Fruit fly (Drosophila melanogaster) whole organism, embryonic: ENCODE data around the gene Dus1.

ENCODE experiments used
- Antp ChIP-seq: fragments of 200-800 bp; sonication (Bioruptor generic); optimal IDR thresholded peaks from 3 replicates; lab custom pipeline; 2016; ENCODE audit warnings: missing biosample characterization, missing genetic modification characterization
- Atf-2 ChIP-seq: fragments of 200-800 bp; sonication (Bioruptor generic); optimal IDR thresholded peaks from 2 replicates; lab custom pipeline; 2016; ENCODE audit warnings: missing biosample characterization, missing genetic modification characterization
- C15 ChIP-seq: fragments of 200-800 bp; sonication (Bioruptor generic); IDR thresholded peaks from 3 replicates; pipeline ENCODE4 v1.3.6; 2022; ENCODE audit warnings: missing biosample characterization, missing genetic modification characterization
- CG10147 ChIP-seq: fragments of 200-800 bp; sonication (Bioruptor generic); optimal IDR thresholded peaks from 2 replicates; lab custom pipeline; 2019; ENCODE audit warnings: missing biosample characterization, mild to moderate bottlenecking, missing genetic modification characterization, moderate library complexity
- CG10431 ChIP-seq: fragments of 200-800 bp; sonication (Bioruptor generic); optimal IDR thresholded peaks from 3 replicates; lab custom pipeline; 2018; ENCODE audit warnings: missing biosample characterization, mild to moderate bottlenecking, missing genetic modification characterization
- CG10565 ChIP-seq: fragments of 200-800 bp; sonication (Bioruptor generic); optimal IDR thresholded peaks from 3 replicates; lab custom pipeline; 2016; ENCODE audit warnings: missing biosample characterization, mild to moderate bottlenecking, missing genetic modification characterization
- CG11504 ChIP-seq: fragments of 200-800 bp; sonication (Bioruptor generic); optimal IDR thresholded peaks from 3 replicates; lab custom pipeline; 2019; ENCODE audit warnings: missing biosample characterization, mild to moderate bottlenecking, missing genetic modification characterization, moderate library complexity
- CG12155 ChIP-seq: fragments of 200-800 bp; sonication (Bioruptor generic); optimal IDR thresholded peaks from 3 replicates; lab custom pipeline; 2016; ENCODE audit warnings: missing biosample characterization, missing genetic modification characterization
- CG13894 ChIP-seq: fragments of 200-800 bp; sonication (Bioruptor generic); optimal IDR thresholded peaks from 3 replicates; lab custom pipeline; 2018; ENCODE audit warnings: missing biosample characterization, mild to moderate bottlenecking, missing genetic modification characterization, moderate library complexity
- CG16815 ChIP-seq: fragments of 200-800 bp; sonication (Bioruptor generic); optimal IDR thresholded peaks from 3 replicates; lab custom pipeline; 2017; ENCODE audit warnings: missing biosample characterization, mild to moderate bottlenecking, missing genetic modification characterization
- CG16863 ChIP-seq: fragments of 200-800 bp; sonication (Bioruptor generic); optimal IDR thresholded peaks from 3 replicates; lab custom pipeline; 2016; ENCODE audit warnings: missing biosample characterization, missing genetic modification characterization
- CG18262 ChIP-seq: fragments of 200-800 bp; optimal IDR thresholded peaks from 3 replicates; lab custom pipeline; 2019; ENCODE audit warnings: missing biosample characterization, mild to moderate bottlenecking, missing genetic modification characterization, moderate library complexity
- CG2129 ChIP-seq: fragments of 200-800 bp; sonication (Bioruptor generic); IDR thresholded peaks from 2 replicates; pipeline ENCODE4 v1.3.6; 2022; ENCODE audit warnings: missing biosample characterization, missing genetic modification characterization; ENCODE audit not compliant: partially characterized antibody
- CG3995 ChIP-seq: fragments of 200-800 bp; sonication (Bioruptor generic); optimal IDR thresholded peaks from 3 replicates; lab custom pipeline; 2016; ENCODE audit warnings: missing biosample characterization, missing genetic modification characterization
- CG6272 ChIP-seq: fragments of 200-800 bp; sonication (Bioruptor generic); IDR thresholded peaks from 2 replicates; pipeline ENCODE4 v1.3.6; 2022; ENCODE audit warnings: missing biosample characterization, missing genetic modification characterization
- CG6654 ChIP-seq: fragments of 200-800 bp; sonication (Bioruptor generic); optimal IDR thresholded peaks from 2 replicates; lab custom pipeline; 2017; ENCODE audit warnings: missing biosample characterization, mild to moderate bottlenecking, missing genetic modification characterization
- CG6683 ChIP-seq: fragments of 200-800 bp; sonication (Bioruptor generic); optimal IDR thresholded peaks from 2 replicates; lab custom pipeline; 2017; ENCODE audit warnings: missing biosample characterization, mild to moderate bottlenecking, missing genetic modification characterization, missing genetic modification reagents
- CG7271 ChIP-seq: fragments of 200-800 bp; sonication (Bioruptor generic); optimal IDR thresholded peaks from 2 replicates; lab custom pipeline; 2018; ENCODE audit warnings: missing biosample characterization, mild to moderate bottlenecking, missing genetic modification characterization, moderate library complexity
- CG7357 ChIP-seq: fragments of 200-800 bp; sonication (Bioruptor generic); IDR thresholded peaks from 3 replicates; pipeline ENCODE4 v1.3.6; 2022; ENCODE audit warnings: missing biosample characterization, missing genetic modification characterization
- E2f1 ChIP-seq: fragments of 200-800 bp; sonication (Bioruptor generic); IDR thresholded peaks from 2 replicates; pipeline ENCODE4 v1.3.6; 2022; ENCODE audit warnings: missing biosample characterization, missing genetic modification characterization
- Fer2 ChIP-seq: fragments of 200-800 bp; sonication (Bioruptor generic); optimal IDR thresholded peaks from 2 replicates; lab custom pipeline; 2018; ENCODE audit warnings: missing biosample characterization, mild to moderate bottlenecking, missing genetic modification characterization, moderate library complexity
- Hsf ChIP-seq: fragments of 200-800 bp; sonication (Bioruptor generic); optimal IDR thresholded peaks from 3 replicates; lab custom pipeline; 2016; ENCODE audit warnings: missing biosample characterization, missing genetic modification characterization
- Med ChIP-seq: fragments of 200-800 bp; sonication (Bioruptor generic); peaks from one replicate; lab custom pipeline; 2016; ENCODE audit warnings: missing biosample characterization, missing genetic modification characterization, mild to moderate bottlenecking, inconsistent platforms, moderate library complexity
- Nf-YA ChIP-seq: fragments of 200-800 bp; sonication (Bioruptor generic); IDR thresholded peaks from 2 replicates; pipeline ENCODE4 v1.3.6; 2022; ENCODE audit warnings: missing biosample characterization, missing genetic modification characterization
- Pdp1 ChIP-seq, 2 experiments: fragments of 200-800 bp; sonication (Bioruptor generic); optimal IDR thresholded peaks; 3 replicates each; lab custom pipeline; 2016; ENCODE audit warnings: missing biosample characterization in 2 of 2, missing genetic modification characterization in 2 of 2, mild to moderate bottlenecking in 1 of 2, moderate library complexity in 1 of 2
- Ssrp ChIP-seq: fragments of 200-800 bp; sonication (Bioruptor generic); optimal IDR thresholded peaks from 2 replicates; lab custom pipeline; 2018; ENCODE audit warnings: missing biosample characterization, mild to moderate bottlenecking, missing genetic modification characterization, moderate library complexity
- TFAM ChIP-seq: fragments of 200-800 bp; sonication (Bioruptor generic); optimal IDR thresholded peaks from 2 replicates; lab custom pipeline; 2017; ENCODE audit warnings: missing biosample characterization, missing genetic modification characterization, inconsistent platforms
- abd-A ChIP-seq: fragments of 200-800 bp; sonication (Bioruptor generic); optimal IDR thresholded peaks from 3 replicates; lab custom pipeline; 2019; ENCODE audit warnings: missing biosample characterization, mild to moderate bottlenecking, missing genetic modification characterization, moderate library complexity
- aop ChIP-seq: fragments of 200-800 bp; sonication (Bioruptor generic); IDR thresholded peaks from 2 replicates; pipeline ENCODE4 v1.3.6; 2022; ENCODE audit warnings: missing biosample characterization, missing genetic modification characterization
- crc ChIP-seq: fragments of 200-800 bp; sonication (Bioruptor generic); optimal IDR thresholded peaks from 2 replicates; lab custom pipeline; 2016; ENCODE audit warnings: missing biosample characterization, missing genetic modification characterization
- danr ChIP-seq: fragments of 200-800 bp; sonication (Bioruptor generic); IDR thresholded peaks from 2 replicates; pipeline ENCODE4 v1.3.6; 2022; ENCODE audit warnings: missing biosample characterization, missing genetic modification characterization
- dmrt11E ChIP-seq: fragments of 200-800 bp; sonication (Bioruptor generic); optimal IDR thresholded peaks from 3 replicates; lab custom pipeline; 2018; ENCODE audit warnings: missing biosample characterization, mild to moderate bottlenecking, missing genetic modification characterization, moderate library complexity
- ftz-f1 ChIP-seq: fragments of 200-800 bp; sonication (Bioruptor generic); optimal IDR thresholded peaks from 2 replicates; lab custom pipeline; 2016; ENCODE audit warnings: missing biosample characterization, missing genetic modification characterization
- lbe ChIP-seq: fragments of 200-800 bp; sonication (Bioruptor generic); optimal IDR thresholded peaks from 2 replicates; lab custom pipeline; 2016; ENCODE audit warnings: missing biosample characterization, mild to moderate bottlenecking, missing genetic modification characterization
- lmd ChIP-seq: fragments of 200-800 bp; sonication (Bioruptor generic); IDR thresholded peaks from 2 replicates; pipeline ENCODE4 v1.3.6; 2022; ENCODE audit warnings: missing biosample characterization, missing genetic modification characterization
- nerfin-2 ChIP-seq: fragments of 200-800 bp; sonication (Bioruptor generic); IDR thresholded peaks from 2 replicates; pipeline ENCODE4 v1.3.6; 2022; ENCODE audit warnings: missing biosample characterization, missing genetic modification characterization; ENCODE audit not compliant: partially characterized antibody
- pho ChIP-seq: fragments of 200-800 bp; sonication (Bioruptor generic); optimal IDR thresholded peaks from 2 replicates; lab custom pipeline; 2016; ENCODE audit warnings: missing biosample characterization, missing genetic modification characterization
- repo ChIP-seq: fragments of 200-800 bp; sonication (Bioruptor generic); optimal IDR thresholded peaks from 2 replicates; lab custom pipeline; 2016; ENCODE audit warnings: missing biosample characterization, missing genetic modification characterization
- ro ChIP-seq: fragments of 200-800 bp; sonication (Bioruptor generic); IDR thresholded peaks from 2 replicates; pipeline ENCODE4 v1.3.6; 2022; ENCODE audit warnings: missing biosample characterization, missing genetic modification characterization
- seq ChIP-seq: fragments of 200-800 bp; sonication (Bioruptor generic); IDR thresholded peaks from 2 replicates; pipeline ENCODE4 v1.3.6; 2022; ENCODE audit warnings: missing biosample characterization, missing genetic modification characterization
- shn ChIP-seq: fragments of 200-800 bp; sonication (Bioruptor generic); optimal IDR thresholded peaks from 3 replicates; lab custom pipeline; 2016; ENCODE audit warnings: missing biosample characterization, missing genetic modification characterization
- sima ChIP-seq: fragments of 200-800 bp; sonication (Bioruptor generic); optimal IDR thresholded peaks from 2 replicates; lab custom pipeline; 2016; ENCODE audit warnings: missing biosample characterization, missing genetic modification characterization
- slbo ChIP-seq: fragments of 200-800 bp; sonication (Bioruptor generic); IDR thresholded peaks from 2 replicates; pipeline ENCODE4 v1.3.6; 2022; ENCODE audit warnings: missing biosample characterization, missing genetic modification characterization
- sug ChIP-seq: fragments of 200-800 bp; optimal IDR thresholded peaks from 2 replicates; lab custom pipeline; 2019; ENCODE audit warnings: missing biosample characterization, mild to moderate bottlenecking, missing genetic modification characterization, moderate library complexity
- tin ChIP-seq: fragments of 200-800 bp; sonication (Bioruptor generic); optimal IDR thresholded peaks from 3 replicates; lab custom pipeline; 2016; ENCODE audit warnings: missing biosample characterization, missing genetic modification characterization
- unc-4 ChIP-seq: fragments of 200-800 bp; sonication (Bioruptor generic); IDR thresholded peaks from 2 replicates; pipeline ENCODE4 v1.3.6; 2022; ENCODE audit warnings: missing biosample characterization, missing genetic modification characterization; ENCODE audit not compliant: partially characterized antibody
- zen ChIP-seq: fragments of 200-800 bp; sonication (Bioruptor generic); optimal IDR thresholded peaks from 3 replicates; lab custom pipeline; 2018; ENCODE audit warnings: missing biosample characterization, mild to moderate bottlenecking, missing genetic modification characterization, moderate library complexity
- zen2 ChIP-seq: fragments of 200-800 bp; sonication (Bioruptor generic); IDR thresholded peaks from 3 replicates; pipeline ENCODE4 v1.3.6; 2022; ENCODE audit warnings: missing biosample characterization, missing genetic modification characterization; ENCODE audit not compliant: partially characterized antibody

The Dus1 gene

DNA sequence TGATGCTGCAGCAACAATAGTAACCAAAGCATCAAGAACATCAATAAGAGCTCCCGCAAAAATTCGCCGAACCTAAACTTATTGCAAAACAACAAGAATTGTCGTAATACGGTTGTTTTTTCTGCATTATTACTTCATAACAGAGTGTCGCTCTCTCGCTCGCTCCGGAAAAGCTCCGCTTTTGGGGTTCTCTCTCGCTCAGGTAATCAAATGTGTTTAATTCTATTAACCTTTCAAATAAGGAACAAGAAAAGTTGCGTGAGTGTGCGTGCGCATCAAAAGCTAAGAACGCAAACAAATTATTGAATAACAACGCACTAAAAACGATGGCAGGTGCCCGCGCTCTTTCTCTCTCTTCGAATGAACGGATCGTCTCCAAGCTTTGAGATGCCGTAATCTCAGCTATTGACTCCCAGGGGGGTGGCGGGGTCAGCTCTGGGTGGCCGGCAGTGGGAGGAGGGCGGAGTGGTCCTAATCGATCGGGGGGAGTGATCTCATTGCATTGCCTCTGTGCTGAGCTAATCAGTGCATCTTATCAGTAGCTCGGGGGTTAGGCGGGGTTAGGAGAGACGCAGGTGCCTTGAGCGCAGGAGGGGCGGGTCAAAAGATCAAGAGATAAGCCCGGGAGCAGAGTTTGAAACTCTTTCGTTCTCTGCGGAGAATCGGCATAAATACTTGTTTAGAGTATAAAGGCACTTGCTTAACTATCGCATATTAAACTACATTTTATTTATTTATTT, 34.8 kb upstream of the Dus1 start (continued):
- no peak for TF ChIP-seq CG7357
- TF ChIP-seq slbo (GFP tag; lab: Robert Waterston, UW), result peak; percentile 23
- peak; percentile 99 for TF ChIP-seq sug (tag; lab: Kevin White, UChicago)
- TF ChIP-seq CG11504 (tag; lab: Kevin White, UChicago), result no peak
- no peak for TF ChIP-seq Med (GFP tag; lab: Kevin White, UChicago)

DNA sequence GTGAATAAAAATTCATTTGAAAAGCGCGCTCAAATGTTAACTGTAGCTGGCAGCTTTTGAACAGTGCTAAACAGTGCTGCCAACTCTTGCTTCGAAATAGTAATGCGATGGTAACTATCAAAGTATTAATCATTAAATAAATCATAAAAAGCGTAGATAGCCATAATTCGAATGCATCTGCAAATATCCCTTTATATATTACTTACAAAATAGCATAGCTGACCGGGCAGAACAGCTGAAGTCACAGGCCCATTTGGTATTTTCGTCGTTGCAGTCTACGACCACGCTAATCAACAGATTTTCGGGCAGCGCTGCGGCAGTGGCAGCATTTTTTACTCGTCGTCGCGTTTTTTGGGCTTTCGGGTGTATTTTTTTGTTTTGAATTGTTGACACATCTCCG, 34.1 kb upstream of the Dus1 start, which contains the start of gene Plc21C:
Plc21C (plus strand) TSS at position 290 of the 400 bp plus-strand sequence.
- no peak for TF ChIP-seq zen (tag; lab: Kevin White, UChicago)
- peak; percentile 63 for TF ChIP-seq Hsf
- TF ChIP-seq repo (GFP tag; lab: Kevin White, UChicago), result no peak
- TF ChIP-seq nerfin-2, result no peak
- no peak for TF ChIP-seq CG2129 (GFP tag; lab: Robert Waterston, UW)
- peak; percentile 34 for TF ChIP-seq shn (GFP tag; lab: Kevin White, UChicago)
- TF ChIP-seq Nf-YA, result no peak
- no peak; the same call in 2 of the 3 replicates for TF ChIP-seq zen2
- TF ChIP-seq Atf-2 (GFP tag; lab: Kevin White, UChicago), result no peak
- TF ChIP-seq Pdp1 (GFP tag; optimal IDR thresholded peaks at IDR 0.05; lab: Kevin White, UChicago), result peak; percentile 50 to 67
- no peak for TF ChIP-seq Fer2
- no peak for TF ChIP-seq CG6683
- peak; percentile 42 for TF ChIP-seq Antp (GFP tag; lab: Kevin White, UChicago)
- TF ChIP-seq CG16863 (GFP tag; lab: Kevin White, UChicago), result peak; percentile 18
- no peak for TF ChIP-seq lmd (GFP tag; lab: Robert Waterston, UW)
- peak; percentile 13 for TF ChIP-seq abd-A (tag; lab: Kevin White, UChicago)
- TF ChIP-seq CG10431 (GFP tag; lab: Kevin White, UChicago), result no peak
- TF ChIP-seq TFAM, result no peak
- peak; percentile 48 for TF ChIP-seq pho (GFP tag; lab: Kevin White, UChicago)
- TF ChIP-seq C15 (GFP tag; lab: Robert Waterston, UW), result no peak
- TF ChIP-seq CG13894, result peak; percentile 60
- no peak for TF ChIP-seq E2f1 (GFP tag; lab: Robert Waterston, UW)
- no peak for TF ChIP-seq lbe (GFP tag; lab: Kevin White, UChicago)
- no peak for TF ChIP-seq aop
- TF ChIP-seq CG10147 (GFP tag; lab: Kevin White, UChicago), result peak; percentile 45
- no peak for TF ChIP-seq seq
- TF ChIP-seq ro (GFP tag; lab: Robert Waterston, UW), result no peak
- TF ChIP-seq CG6654 (GFP tag; lab: Kevin White, UChicago), result no peak
- TF ChIP-seq tin (GFP tag; lab: Kevin White, UChicago), result peak; percentile 42
- peak; percentile 83 for TF ChIP-seq CG3995
- TF ChIP-seq dmrt11E (tag; lab: Kevin White, UChicago), result no peak
- peak; percentile 4 for TF ChIP-seq crc (GFP tag; lab: Kevin White, UChicago)
- peak; percentile 91 for TF ChIP-seq CG12155 (GFP tag; lab: Kevin White, UChicago)
- no peak for TF ChIP-seq CG6272 (GFP tag; lab: Robert Waterston, UW)
- peak; percentile 59; the same call in 1 of the 2 replicates for TF ChIP-seq unc-4 (GFP tag; lab: Robert Waterston, UW)
- TF ChIP-seq Ssrp (tag; lab: Kevin White, UChicago), result no peak
- peak; percentile 16 for TF ChIP-seq ftz-f1 (GFP tag; lab: Kevin White, UChicago)
- no peak for TF ChIP-seq CG10565 (GFP tag; lab: Kevin White, UChicago)
- TF ChIP-seq CG16815 (GFP tag; lab: Kevin White, UChicago), result no peak
- no peak for TF ChIP-seq sima (GFP tag; lab: Kevin White, UChicago)
- TF ChIP-seq danr (GFP tag; lab: Robert Waterston, UW), result no peak
- no peak for TF ChIP-seq CG7271 (tag; lab: Kevin White, UChicago)
- peak; percentile 42 for TF ChIP-seq CG18262 (tag; lab: Kevin White, UChicago)
